Fruit fly (Drosophila melanogaster) whole organism, embryonic: ENCODE results near the gene kraken.

Experiments used
- B-H2 ChIP-seq: fragments of 200-800 bp; sonication (Bioruptor generic); optimal IDR thresholded peaks from 2 replicates; lab custom pipeline; 2018; ENCODE audit warnings: missing biosample characterization, mild to moderate bottlenecking, missing genetic modification characterization
- CG11247 ChIP-seq: fragments of 200-800 bp; sonication (Bioruptor generic); IDR thresholded peaks from 2 replicates; pipeline ENCODE4 v1.3.6; 2022; ENCODE audit warnings: missing biosample characterization, missing genetic modification characterization
- CG12236 ChIP-seq: fragments of 200-800 bp; sonication (Bioruptor generic); optimal IDR thresholded peaks from 2 replicates; lab custom pipeline; 2016; ENCODE audit warnings: missing biosample characterization, missing genetic modification characterization
- CG12391 ChIP-seq: fragments of 200-800 bp; sonication (Bioruptor generic); optimal IDR thresholded peaks from 3 replicates; lab custom pipeline; 2018; ENCODE audit warnings: missing biosample characterization, mild to moderate bottlenecking, missing genetic modification characterization, moderate library complexity
- CG14965 ChIP-seq: fragments of 200-800 bp; sonication (Bioruptor generic); optimal IDR thresholded peaks from 2 replicates; lab custom pipeline; 2016; ENCODE audit warnings: missing biosample characterization, missing genetic modification characterization, borderline replicate concordance
- CG15269 ChIP-seq: fragments of 200-800 bp; sonication (Bioruptor generic); optimal IDR thresholded peaks from 2 replicates; lab custom pipeline; 2018; ENCODE audit warnings: missing biosample characterization, mild to moderate bottlenecking, missing genetic modification characterization, moderate library complexity
- CG1647 ChIP-seq: fragments of 200-800 bp; sonication (Bioruptor generic); optimal IDR thresholded peaks from 3 replicates; lab custom pipeline; 2016; ENCODE audit warnings: missing biosample characterization, missing genetic modification characterization
- CG17568 ChIP-seq: fragments of 200-800 bp; sonication (Bioruptor generic); optimal IDR thresholded peaks from 2 replicates; lab custom pipeline; 2018; ENCODE audit warnings: missing biosample characterization, mild to moderate bottlenecking, missing genetic modification characterization, moderate library complexity
- CG17612 ChIP-seq: fragments of 200-800 bp; sonication (Bioruptor generic); IDR thresholded peaks from 2 replicates; pipeline ENCODE4 v1.3.6; 2022; ENCODE audit warnings: missing biosample characterization, missing genetic modification characterization
- CG17802 ChIP-seq: fragments of 200-800 bp; sonication (Bioruptor generic); optimal IDR thresholded peaks from 2 replicates; lab custom pipeline; 2018; ENCODE audit warnings: missing biosample characterization, mild to moderate bottlenecking, missing genetic modification characterization, moderate library complexity
- CG34376 ChIP-seq: fragments of 200-800 bp; sonication (Bioruptor generic); optimal IDR thresholded peaks from 2 replicates; lab custom pipeline; 2018; ENCODE audit warnings: missing biosample characterization, mild to moderate bottlenecking, missing genetic modification characterization
- CG4282 ChIP-seq: fragments of 200-800 bp; sonication (Bioruptor generic); optimal IDR thresholded peaks from 2 replicates; lab custom pipeline; 2016; ENCODE audit warnings: missing biosample characterization, missing genetic modification characterization
- CG5953 ChIP-seq: fragments of 200-800 bp; sonication (Bioruptor generic); IDR thresholded peaks from 2 replicates; pipeline ENCODE4 v1.3.6; 2022; ENCODE audit warnings: missing biosample characterization, missing genetic modification characterization
- CG6813 ChIP-seq: fragments of 200-800 bp; sonication (Bioruptor generic); optimal IDR thresholded peaks from 2 replicates; lab custom pipeline; 2017; ENCODE audit warnings: missing biosample characterization, missing genetic modification characterization, mild to moderate bottlenecking, moderate library complexity, missing genetic modification reagents
- CG7372 ChIP-seq: fragments of 200-800 bp; sonication (Bioruptor generic); IDR thresholded peaks from 2 replicates; pipeline ENCODE4 v1.3.6; 2022; ENCODE audit warnings: missing biosample characterization, missing genetic modification characterization
- CG7556 ChIP-seq: fragments of 200-800 bp; sonication (Bioruptor generic); optimal IDR thresholded peaks from 2 replicates; lab custom pipeline; 2017; ENCODE audit warnings: missing biosample characterization, mild to moderate bottlenecking, missing genetic modification characterization
- CG7786 ChIP-seq: fragments of 200-800 bp; sonication (Bioruptor generic); optimal IDR thresholded peaks from 2 replicates; lab custom pipeline; 2016; ENCODE audit warnings: missing biosample characterization, missing genetic modification characterization
- CrebB ChIP-seq: fragments of 200-800 bp; sonication (Bioruptor generic); optimal IDR thresholded peaks from 3 replicates; lab custom pipeline; 2018; ENCODE audit warnings: missing biosample characterization, mild to moderate bottlenecking, missing genetic modification characterization
- D19B ChIP-seq: fragments of 200-800 bp; sonication (Bioruptor generic); optimal IDR thresholded peaks from 2 replicates; lab custom pipeline; 2017; ENCODE audit warnings: missing biosample characterization, mild to moderate bottlenecking, missing genetic modification characterization
- Dp ChIP-seq: fragments of 200-800 bp; sonication (Bioruptor generic); optimal IDR thresholded peaks from 2 replicates; lab custom pipeline; 2018; ENCODE audit warnings: missing biosample characterization, mild to moderate bottlenecking, missing genetic modification characterization, moderate library complexity
- Hey ChIP-seq: fragments of 200-800 bp; sonication (Bioruptor generic); optimal IDR thresholded peaks from 3 replicates; lab custom pipeline; 2018; ENCODE audit warnings: missing biosample characterization, mild to moderate bottlenecking, missing genetic modification characterization
- HmgD ChIP-seq: fragments of 200-800 bp; sonication (Bioruptor generic); optimal IDR thresholded peaks from 3 replicates; lab custom pipeline; 2016; ENCODE audit warnings: missing biosample characterization, missing genetic modification characterization
- Lpt ChIP-seq: fragments of >200 bp; optimal IDR thresholded peaks from 2 replicates; lab custom pipeline; 2018; ENCODE audit warnings: missing biosample characterization, missing genetic modification characterization
- Max ChIP-seq: fragments of 200-800 bp; sonication (Bioruptor generic); optimal IDR thresholded peaks from 2 replicates; lab custom pipeline; 2016; ENCODE audit warnings: missing biosample characterization, mild to moderate bottlenecking, missing genetic modification characterization
- Meics ChIP-seq: fragments of 200-800 bp; sonication (Bioruptor generic); optimal IDR thresholded peaks from 2 replicates; lab custom pipeline; 2017; ENCODE audit warnings: missing biosample characterization, mild to moderate bottlenecking, missing genetic modification characterization
- NC2α ChIP-seq: fragments of 200-800 bp; sonication (Bioruptor generic); optimal IDR thresholded peaks from 2 replicates; lab custom pipeline; 2016; ENCODE audit warnings: missing biosample characterization, missing genetic modification characterization
- NfI ChIP-seq: fragments of 200-800 bp; sonication (Bioruptor generic); optimal IDR thresholded peaks from 3 replicates; lab custom pipeline; 2018; ENCODE audit warnings: missing biosample characterization, mild to moderate bottlenecking, missing genetic modification characterization, moderate library complexity
- Oli ChIP-seq: fragments of 200-800 bp; sonication (Bioruptor generic); optimal IDR thresholded peaks from 2 replicates; lab custom pipeline; 2018; ENCODE audit warnings: missing biosample characterization, mild to moderate bottlenecking, missing genetic modification characterization, moderate library complexity
- Ptx1 ChIP-seq: fragments of 200-800 bp; sonication (Bioruptor generic); IDR thresholded peaks from 2 replicates; pipeline ENCODE4 v1.3.6; 2022; ENCODE audit warnings: missing biosample characterization, missing genetic modification characterization
- Ravus ChIP-seq: fragments of 200-800 bp; sonication (Bioruptor generic); IDR thresholded peaks from 2 replicates; pipeline ENCODE4 v1.3.6; 2022; ENCODE audit warnings: missing biosample characterization, missing genetic modification characterization
- Sin3A ChIP-seq: fragments of >200 bp; optimal IDR thresholded peaks from 2 replicates; lab custom pipeline; 2018
- Sox102F ChIP-seq: fragments of 200-800 bp; sonication (Bioruptor generic); optimal IDR thresholded peaks from 2 replicates; lab custom pipeline; 2018; ENCODE audit warnings: missing biosample characterization, mild to moderate bottlenecking, missing genetic modification characterization, moderate library complexity
- Tbp ChIP-seq: fragments of >200 bp; optimal IDR thresholded peaks from 2 replicates; lab custom pipeline; 2018; ENCODE audit warnings: missing biosample characterization, missing genetic modification characterization
- ac ChIP-seq: fragments of 200-800 bp; sonication (Bioruptor generic); optimal IDR thresholded peaks from 3 replicates; lab custom pipeline; 2017; ENCODE audit warnings: missing biosample characterization, mild to moderate bottlenecking, missing genetic modification characterization
- bcd ChIP-seq: fragments of 200-800 bp; sonication (Bioruptor generic); optimal IDR thresholded peaks from 2 replicates; lab custom pipeline; 2017; ENCODE audit warnings: missing biosample characterization, mild to moderate bottlenecking, missing genetic modification characterization
- bsh ChIP-seq, 2 experiments: fragments of 200-800 bp; sonication (Bioruptor generic); optimal IDR thresholded peaks; 2 replicates each; lab custom pipeline; 2017 to 2018; ENCODE audit warnings: mild to moderate bottlenecking in 2 of 2, missing biosample characterization in 2 of 2, missing genetic modification characterization in 2 of 2, moderate library complexity in 1 of 2
- chif ChIP-seq, 2 experiments: fragments of 200-800 bp; sonication (Bioruptor generic); optimal IDR thresholded peaks; 3 replicates each; lab custom pipeline; 2016; ENCODE audit warnings: missing biosample characterization in 2 of 2, missing genetic modification characterization in 2 of 2
- corto ChIP-seq: fragments of 200-800 bp; sonication (Bioruptor generic); optimal IDR thresholded peaks from 2 replicates; lab custom pipeline; 2016; ENCODE audit warnings: missing biosample characterization, mild to moderate bottlenecking, missing genetic modification characterization, moderate library complexity
- disco-r ChIP-seq: fragments of 200-800 bp; sonication (Bioruptor generic); optimal IDR thresholded peaks from 2 replicates; lab custom pipeline; 2016; ENCODE audit warnings: missing biosample characterization, missing genetic modification characterization
- emc ChIP-seq: fragments of 200-800 bp; sonication (Bioruptor generic); optimal IDR thresholded peaks from 2 replicates; lab custom pipeline; 2016; ENCODE audit warnings: missing biosample characterization, missing genetic modification characterization
- fd96Cb ChIP-seq: fragments of 200-800 bp; sonication (Bioruptor generic); optimal IDR thresholded peaks from 2 replicates; lab custom pipeline; 2018; ENCODE audit warnings: missing biosample characterization, mild to moderate bottlenecking, missing genetic modification characterization, moderate library complexity
- grn ChIP-seq: fragments of 200-800 bp; sonication (Bioruptor generic); optimal IDR thresholded peaks from 3 replicates; lab custom pipeline; 2017; ENCODE audit warnings: missing biosample characterization, missing genetic modification characterization
- jigr1 ChIP-seq: fragments of 200-800 bp; sonication (Bioruptor generic); IDR thresholded peaks from 3 replicates; pipeline ENCODE4 v1.3.6; 2022; ENCODE audit warnings: missing biosample characterization, missing genetic modification characterization
- jing ChIP-seq: fragments of 200-800 bp; sonication (Bioruptor generic); optimal IDR thresholded peaks from 2 replicates; lab custom pipeline; 2018; ENCODE audit warnings: missing biosample characterization, mild to moderate bottlenecking, missing genetic modification characterization
- lab ChIP-seq: fragments of 200-800 bp; sonication (Bioruptor generic); optimal IDR thresholded peaks from 3 replicates; lab custom pipeline; 2017; ENCODE audit warnings: missing biosample characterization, missing genetic modification characterization, mild to moderate bottlenecking, moderate library complexity, missing genetic modification reagents
- otp ChIP-seq: fragments of 200-800 bp; sonication (Bioruptor generic); IDR thresholded peaks from 3 replicates; pipeline ENCODE4, ENCODE4 v1.3.6; 2022; ENCODE audit warnings: missing biosample characterization, missing genetic modification characterization
- rib ChIP-seq: fragments of 200-800 bp; sonication (Bioruptor generic); IDR thresholded peaks from 2 replicates; pipeline ENCODE4 v1.3.6; 2022; ENCODE audit warnings: missing biosample characterization, missing genetic modification characterization
- ro ChIP-seq: fragments of 200-800 bp; sonication (Bioruptor generic); IDR thresholded peaks from 2 replicates; pipeline ENCODE4 v1.3.6; 2022; ENCODE audit warnings: missing biosample characterization, missing genetic modification characterization
- slou ChIP-seq: fragments of 200-800 bp; sonication (Bioruptor generic); optimal IDR thresholded peaks from 3 replicates; lab custom pipeline; 2016; ENCODE audit warnings: missing biosample characterization, missing genetic modification characterization
- tll ChIP-seq, 2 experiments: fragments of 200-800 bp in 1 of 2; fragments of >200 bp in 1 of 2; sonication (Bioruptor generic) in 1 of 2; optimal IDR thresholded peaks; 2 replicates each; lab custom pipeline; 2017 to 2019; ENCODE audit warnings: missing biosample characterization in 2 of 2, missing genetic modification characterization in 2 of 2, mild to moderate bottlenecking in 1 of 2, moderate library complexity in 1 of 2
- twi ChIP-seq: fragments of 200-800 bp; optimal IDR thresholded peaks from 2 replicates; lab custom pipeline; 2019; ENCODE audit warnings: missing biosample characterization, mild to moderate bottlenecking, missing genetic modification characterization, moderate library complexity
- unpg ChIP-seq: fragments of 200-800 bp; sonication (Bioruptor generic); optimal IDR thresholded peaks from 3 replicates; lab custom pipeline; 2018; ENCODE audit warnings: missing biosample characterization, mild to moderate bottlenecking, missing genetic modification characterization, moderate library complexity

Gene kraken

DNA sequence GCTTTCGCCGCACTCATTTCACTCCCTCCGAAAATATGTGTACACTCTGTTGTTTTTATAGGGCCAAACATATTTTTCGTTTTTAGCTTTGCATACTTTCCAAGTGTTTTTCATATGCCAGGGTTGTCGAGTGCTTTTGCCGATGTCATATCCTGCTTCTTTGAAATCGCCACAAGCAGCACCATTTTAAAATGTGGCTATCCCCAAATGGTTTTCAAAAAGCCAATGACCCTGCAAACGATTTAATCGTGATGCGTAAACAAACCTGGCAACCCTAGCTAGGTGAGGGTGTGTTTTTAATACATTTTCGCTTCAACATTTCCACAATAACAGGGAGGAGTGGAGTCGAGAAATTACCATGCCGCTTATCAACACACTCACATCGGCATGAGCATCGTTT is 39.9 kb downstream of the kraken start (continued):
- TF ChIP-seq jing (GFP tag; lab: Kevin White, UChicago) = no peak
- TF ChIP-seq fd96Cb (tag; lab: Kevin White, UChicago) = peak; percentile 28
- peak; percentile 8 for TF ChIP-seq Oli (tag; lab: Kevin White, UChicago)
- TF ChIP-seq Max (GFP tag; lab: Kevin White, UChicago) = no peak
- peak; percentile 59 for TF ChIP-seq Meics (GFP tag; lab: Kevin White, UChicago)
- TF ChIP-seq CG5953 (GFP tag; lab: Robert Waterston, UW) = no peak
- no peak for TF ChIP-seq CG17802 (tag; lab: Kevin White, UChicago)
- TF ChIP-seq rib (GFP tag; lab: Robert Waterston, UW) = no peak
- TF ChIP-seq slou = no peak
- TF ChIP-seq CG7372 (GFP tag; lab: Robert Waterston, UW) = no peak
- no peak for TF ChIP-seq B-H2 (GFP tag; lab: Kevin White, UChicago)
- TF ChIP-seq CG12391 (tag; lab: Kevin White, UChicago) = peak; percentile 29
- TF ChIP-seq otp (GFP tag; lab: Robert Waterston, UW) = no peak
- no peak for TF ChIP-seq Lpt (GFP tag; lab: Kevin White, UChicago)
- no peak for TF ChIP-seq Dp (GFP tag; lab: Kevin White, UChicago)
- peak; percentile 49 for TF ChIP-seq CG7556 (GFP tag; lab: Kevin White, UChicago)
- no peak for TF ChIP-seq Ravus
- no peak for TF ChIP-seq CG1647 (GFP tag; lab: Kevin White, UChicago)
- peak in 1 of 2 experiments; percentile 3 for TF ChIP-seq chif (GFP tag; optimal IDR thresholded peaks at IDR 0.05; lab: Kevin White, UChicago)
- peak; percentile 48 for TF ChIP-seq CG15269
- TF ChIP-seq NC2α (GFP tag; lab: Kevin White, UChicago) = no peak
- no peak; the same call in 1 of the 2 replicates for TF ChIP-seq Ptx1 (GFP tag; lab: Robert Waterston, UW)
- no peak for TF ChIP-seq ro
- no peak for TF ChIP-seq tll (GFP tag; optimal IDR thresholded peaks at IDR 0.05; lab: Kevin White, UChicago)
- no peak for TF ChIP-seq grn (GFP tag; lab: Kevin White, UChicago)
- peak; percentile 79 for TF ChIP-seq lab (GFP tag; lab: Kevin White, UChicago)
- no peak for TF ChIP-seq CG17568
- no peak for TF ChIP-seq jigr1
- peak; percentile 25 for TF ChIP-seq D19B (GFP tag; lab: Kevin White, UChicago)
- TF ChIP-seq disco-r (GFP tag; lab: Kevin White, UChicago) = no peak
- peak; percentile 6 for TF ChIP-seq CG7786 (GFP tag; lab: Kevin White, UChicago)
- TF ChIP-seq CG6813 (GFP tag; lab: Kevin White, UChicago) = peak; percentile 46
- peak; percentile 34 for TF ChIP-seq bcd (GFP tag; lab: Kevin White, UChicago)
- no peak for TF ChIP-seq corto
- TF ChIP-seq Tbp (GFP tag; lab: Kevin White, UChicago) = no peak
- TF ChIP-seq Hey = no peak
- no peak for TF ChIP-seq CG12236
- TF ChIP-seq CG11247 (GFP tag; lab: Robert Waterston, UW) = no peak
- TF ChIP-seq CrebB (tag; lab: Kevin White, UChicago) = no peak
- peak in 1 of 2 experiments; percentile 47 for TF ChIP-seq bsh (GFP tag; optimal IDR thresholded peaks at IDR 0.05; lab: Kevin White, UChicago)
- TF ChIP-seq Sox102F (GFP tag; lab: Kevin White, UChicago) = peak; percentile 53
- TF ChIP-seq NfI = peak; percentile 33
- TF ChIP-seq CG17612 (GFP tag; lab: Robert Waterston, UW) = no peak
- no peak for TF ChIP-seq HmgD (GFP tag; lab: Kevin White, UChicago)
- no peak for TF ChIP-seq twi (tag; lab: Kevin White, UChicago)
- TF ChIP-seq Sin3A (lab: Kevin White, UChicago) = no peak
- TF ChIP-seq CG4282 (GFP tag; lab: Kevin White, UChicago) = no peak
- TF ChIP-seq ac = no peak
- peak; percentile 41 for TF ChIP-seq unpg
- no peak for TF ChIP-seq CG14965
- TF ChIP-seq CG34376 (GFP tag; lab: Kevin White, UChicago) = no peak
- no peak for TF ChIP-seq emc (GFP tag; lab: Kevin White, UChicago)
